Worm (Caenorhabditis elegans): ENCODE measurements around the gene F44A2.5.

Gene F44A2.5

ce11 chrV:9332611-9333315, 35.3 kb downstream of the F44A2.5 start:
- TF ChIP-seq nfya-1 (tag; optimal IDR thresholded peaks at IDR 0.05) (no peak), tbx-7 (tag; optimal IDR thresholded peaks at IDR 0.05) (no peak), ama-1 (optimal IDR thresholded peaks at IDR 0.05) (no peak), dmd-4 (tag; optimal IDR thresholded peaks at IDR 0.05; ENCODE audit: borderline replicate concordance) (no peak), pros-1 (tag; optimal IDR thresholded peaks at IDR 0.05) (no peak), hlh-6 (tag; optimal IDR thresholded peaks at IDR 0.05) (no peak), nhr-232 (tag; optimal IDR thresholded peaks at IDR 0.05) (no peak), ceh-2 (tag; optimal IDR thresholded peaks at IDR 0.05) (no peak)

- TF ChIP-seq T23F11.4 (GFP tag; optimal IDR thresholded peaks at IDR 0.05) (no peak), ceh-2 (tag; optimal IDR thresholded peaks at IDR 0.05) (no peak), tbx-7 (tag; optimal IDR thresholded peaks at IDR 0.05) (no peak), nhr-11 (tag; optimal IDR thresholded peaks at IDR 0.05) (no peak), unc-42 (tag; optimal IDR thresholded peaks at IDR 0.05) (no peak), pax-1 (tag; optimal IDR thresholded peaks at IDR 0.05) (no peak), ceh-24 (tag; optimal IDR thresholded peaks at IDR 0.05) (no peak), fkh-10 (GFP tag; optimal IDR thresholded peaks at IDR 0.05) (no peak), C08G9.2 (tag; optimal IDR thresholded peaks at IDR 0.05) (no peak), unc-55 (GFP tag; optimal IDR thresholded peaks at IDR 0.05) (no peak), hlh-8 (tag; optimal IDR thresholded peaks at IDR 0.05) (no peak), F13H6.1 (tag; optimal IDR thresholded peaks at IDR 0.05) (no peak), ceh-22 (tag; optimal IDR thresholded peaks at IDR 0.05) (no peak), mec-3 (tag; optimal IDR thresholded peaks at IDR 0.05; ENCODE audit: borderline replicate concordance) (no peak), syd-9 (tag; optimal IDR thresholded peaks at IDR 0.05) (no peak), ceh-34 (tag; optimal IDR thresholded peaks at IDR 0.05) (no peak)
These were observed 36.0 kb downstream of the F44A2.5 start, which contains the start of gene acl-14 for ce11 chrV:9333316-9334048. Gene acl-14 (minus strand): TSS chrV:9333631.

ce11 chrV:9334216-9334615, 36.8 kb downstream of the F44A2.5 start, which contains the start of gene ucp-4:
Gene ucp-4 (plus strand): TSS chrV:9334298.
- no peak for TF ChIP-seq ceh-30 (tag; optimal IDR thresholded peaks at IDR 0.05)
- no peak for TF ChIP-seq ceh-6 (GFP tag; optimal IDR thresholded peaks at IDR 0.05)
- TF ChIP-seq lin-11 (tag; optimal IDR thresholded peaks at IDR 0.05) = no peak
- TF ChIP-seq ceh-45 (GFP tag; IDR thresholded peaks at IDR 0.05) = no peak
- TF ChIP-seq ceh-9 (tag; optimal IDR thresholded peaks at IDR 0.05) = no peak
- no peak for TF ChIP-seq ceh-24 (tag; optimal IDR thresholded peaks at IDR 0.05)
- no peak for TF ChIP-seq unc-55 (GFP tag; optimal IDR thresholded peaks at IDR 0.05)
- no peak for TF ChIP-seq pha-4 (tag; optimal IDR thresholded peaks at IDR 0.05)
- TF ChIP-seq ceh-18 (tag; optimal IDR thresholded peaks at IDR 0.05) = no peak

- TF ChIP-seq eyg-1 (tag; optimal IDR thresholded peaks at IDR 0.05) (no peak), ceh-30 (tag; optimal IDR thresholded peaks at IDR 0.05) (no peak), ceh-48 (tag; optimal IDR thresholded peaks at IDR 0.05) (no peak), nhr-232 (tag; optimal IDR thresholded peaks at IDR 0.05) (no peak), pha-4 (tag; optimal IDR thresholded peaks at IDR 0.05) (no peak), ceh-22 (tag; optimal IDR thresholded peaks at IDR 0.05) (no peak), nfya-1 (tag; optimal IDR thresholded peaks at IDR 0.05) (no peak), unc-86 (tag; optimal IDR thresholded peaks at IDR 0.05) (no peak), ceh-2 (tag; optimal IDR thresholded peaks at IDR 0.05) (no peak), pax-1 (tag; optimal IDR thresholded peaks at IDR 0.05) (no peak), pat-9 (tag; optimal IDR thresholded peaks at IDR 0.05) (no peak), C08G9.2 (tag; optimal IDR thresholded peaks at IDR 0.05) (no peak), lim-6 (tag; optimal IDR thresholded peaks at IDR 0.05) (no peak), ama-1 (optimal IDR thresholded peaks at IDR 0.05) (no peak), fkh-6 (tag; optimal IDR thresholded peaks at IDR 0.05) (no peak)
These were observed 39.0 kb downstream of the F44A2.5 start, which contains the start of gene coq-6 for ce11 chrV:9336462-9336861. Gene coq-6 (plus strand): TSS chrV:9336762.
